Fruit fly (Drosophila melanogaster) whole organism, embryonic: ENCODE results near the gene CG43998.

ENCODE experiments used
- CG11085 ChIP-seq: fragments of 200-800 bp; sonication (Bioruptor generic); IDR thresholded peaks from 2 replicates; pipeline ENCODE4 v1.3.6; 2022; ENCODE audit warnings: missing biosample characterization, missing genetic modification characterization
- CG11456 ChIP-seq: fragments of 200-800 bp; sonication (Bioruptor generic); IDR thresholded peaks from 3 replicates; pipeline ENCODE4 v1.3.6; 2022; ENCODE audit warnings: missing biosample characterization, missing genetic modification characterization
- CG12071 ChIP-seq: fragments of 200-800 bp; sonication (Bioruptor generic); optimal IDR thresholded peaks from 3 replicates; lab custom pipeline; 2018; ENCODE audit warnings: missing biosample characterization, mild to moderate bottlenecking, missing genetic modification characterization
- CG12299 ChIP-seq: fragments of 200-800 bp; sonication (Bioruptor generic); optimal IDR thresholded peaks from 2 replicates; lab custom pipeline; 2018; ENCODE audit warnings: missing biosample characterization, mild to moderate bottlenecking, missing genetic modification characterization
- CG12391 ChIP-seq: fragments of 200-800 bp; sonication (Bioruptor generic); optimal IDR thresholded peaks from 3 replicates; lab custom pipeline; 2018; ENCODE audit warnings: missing biosample characterization, mild to moderate bottlenecking, missing genetic modification characterization, moderate library complexity
- CG14014 ChIP-seq: fragments of 200-800 bp; sonication (Bioruptor generic); IDR thresholded peaks from 2 replicates; pipeline ENCODE4 v1.3.6; 2022; ENCODE audit warnings: missing biosample characterization, missing genetic modification characterization
- CG14710 ChIP-seq: fragments of 200-800 bp; sonication (Bioruptor generic); optimal IDR thresholded peaks from 3 replicates; lab custom pipeline; 2019; ENCODE audit warnings: missing biosample characterization, mild to moderate bottlenecking, missing genetic modification characterization, moderate library complexity
- CG15269 ChIP-seq: fragments of 200-800 bp; sonication (Bioruptor generic); optimal IDR thresholded peaks from 2 replicates; lab custom pipeline; 2018; ENCODE audit warnings: missing biosample characterization, mild to moderate bottlenecking, missing genetic modification characterization, moderate library complexity
- CG17359 ChIP-seq: fragments of 200-800 bp; sonication (Bioruptor generic); optimal IDR thresholded peaks from 3 replicates; lab custom pipeline; 2018; ENCODE audit warnings: missing biosample characterization, mild to moderate bottlenecking, missing genetic modification characterization, moderate library complexity
- CG17361 ChIP-seq: fragments of 200-800 bp; sonication (Bioruptor generic); IDR thresholded peaks from 3 replicates; pipeline ENCODE4 v1.3.6; 2022; ENCODE audit warnings: missing biosample characterization, missing genetic modification characterization
- CG17829 ChIP-seq: fragments of 200-800 bp; optimal IDR thresholded peaks from 2 replicates; lab custom pipeline; 2019; ENCODE audit warnings: missing biosample characterization, mild to moderate bottlenecking, missing genetic modification characterization, moderate library complexity
- CG17912 ChIP-seq: fragments of 200-800 bp; sonication (Bioruptor generic); optimal IDR thresholded peaks from 2 replicates; lab custom pipeline; 2018; ENCODE audit warnings: missing biosample characterization, mild to moderate bottlenecking, missing genetic modification characterization
- CG2120 ChIP-seq: fragments of 200-800 bp; sonication (Bioruptor generic); optimal IDR thresholded peaks from 3 replicates; lab custom pipeline; 2016; ENCODE audit warnings: missing biosample characterization, missing genetic modification characterization
- CG30431 ChIP-seq: fragments of 200-800 bp; sonication (Bioruptor generic); optimal IDR thresholded peaks from 2 replicates; lab custom pipeline; 2017; ENCODE audit warnings: missing biosample characterization, missing genetic modification characterization
- CG34376 ChIP-seq: fragments of 200-800 bp; sonication (Bioruptor generic); optimal IDR thresholded peaks from 2 replicates; lab custom pipeline; 2018; ENCODE audit warnings: missing biosample characterization, mild to moderate bottlenecking, missing genetic modification characterization
- CG43689 ChIP-seq: fragments of 200-800 bp; sonication (Bioruptor generic); IDR thresholded peaks from 2 replicates; pipeline ENCODE4 v1.3.6; 2022; ENCODE audit warnings: missing biosample characterization, missing genetic modification characterization
- CG6791 ChIP-seq: fragments of 200-800 bp; sonication (Bioruptor generic); IDR thresholded peaks from 3 replicates; pipeline ENCODE4 v1.3.6; 2022; ENCODE audit warnings: missing biosample characterization, missing genetic modification characterization; ENCODE audit not compliant: partially characterized antibody
- CG7839 ChIP-seq: fragments of 200-800 bp; sonication (Bioruptor generic); optimal IDR thresholded peaks from 3 replicates; lab custom pipeline; 2018; ENCODE audit warnings: missing biosample characterization, mild to moderate bottlenecking, missing genetic modification characterization, moderate library complexity
- CG8924 ChIP-seq: fragments of 200-800 bp; optimal IDR thresholded peaks from 3 replicates; lab custom pipeline; 2019; ENCODE audit warnings: missing biosample characterization, mild to moderate bottlenecking, missing genetic modification characterization, moderate library complexity
- CG9215 ChIP-seq: fragments of 200-800 bp; sonication (Bioruptor generic); IDR thresholded peaks from 2 replicates; pipeline ENCODE4 v1.3.6; 2022; ENCODE audit warnings: missing biosample characterization, missing genetic modification characterization
- CG9727 ChIP-seq: fragments of 200-800 bp; sonication (Bioruptor generic); optimal IDR thresholded peaks from 3 replicates; lab custom pipeline; 2017; ENCODE audit warnings: missing biosample characterization, mild to moderate bottlenecking, missing genetic modification characterization
- CG9817 ChIP-seq: fragments of 200-800 bp; sonication (Bioruptor generic); optimal IDR thresholded peaks from 2 replicates; lab custom pipeline; 2018; ENCODE audit warnings: missing biosample characterization, mild to moderate bottlenecking, missing genetic modification characterization, moderate library complexity
- Doc3 ChIP-seq: fragments of 200-800 bp; sonication (Bioruptor generic); IDR thresholded peaks from 3 replicates; pipeline ENCODE4 v1.3.6; 2022; ENCODE audit warnings: missing biosample characterization, missing genetic modification characterization; ENCODE audit not compliant: partially characterized antibody
- Ets65A ChIP-seq: fragments of 200-800 bp; sonication (Bioruptor generic); peaks from one replicate; lab custom pipeline; 2016; ENCODE audit warnings: missing biosample characterization, missing genetic modification characterization
- Fer1 ChIP-seq: fragments of 200-800 bp; sonication (Bioruptor generic); optimal IDR thresholded peaks from 2 replicates; lab custom pipeline; 2017; ENCODE audit warnings: missing biosample characterization, mild to moderate bottlenecking, missing genetic modification characterization
- Fer3 ChIP-seq: fragments of 200-800 bp; sonication (Bioruptor generic); optimal IDR thresholded peaks from 2 replicates; lab custom pipeline; 2018; ENCODE audit warnings: missing biosample characterization, mild to moderate bottlenecking, missing genetic modification characterization, moderate library complexity
- GATAe ChIP-seq: fragments of 200-800 bp; sonication (Bioruptor generic); conservative IDR thresholded peaks from 2 replicates; pipeline ENCODE4 v1.3.6; 2022; ENCODE audit warnings: missing biosample characterization, missing genetic modification characterization
- Gsc ChIP-seq: fragments of 200-800 bp; sonication (Bioruptor generic); IDR thresholded peaks from 2 replicates; pipeline ENCODE4 v1.3.6; 2022; ENCODE audit warnings: missing biosample characterization, missing genetic modification characterization
- Hr78 ChIP-seq, 2 experiments: fragments of 200-800 bp in 1 of 2; fragments of >200 bp in 1 of 2; sonication (Bioruptor generic) in 1 of 2; optimal IDR thresholded peaks; 2 replicates each; lab custom pipeline; 2017 to 2019; ENCODE audit warnings: missing biosample characterization in 2 of 2, missing genetic modification characterization in 2 of 2, mild to moderate bottlenecking in 1 of 2, moderate library complexity in 1 of 2
- MBD-R2 ChIP-seq: fragments of 200-800 bp; sonication (Bioruptor generic); IDR thresholded peaks from 2 replicates; pipeline ENCODE4 v1.3.6; 2022; ENCODE audit warnings: missing biosample characterization, missing genetic modification characterization
- Med ChIP-seq: fragments of 200-800 bp; sonication (Bioruptor generic); peaks from one replicate; lab custom pipeline; 2016; ENCODE audit warnings: missing biosample characterization, missing genetic modification characterization, mild to moderate bottlenecking, inconsistent platforms, moderate library complexity
- Myb ChIP-seq: fragments of 200-800 bp; sonication (Bioruptor generic); optimal IDR thresholded peaks from 2 replicates; lab custom pipeline; 2016; ENCODE audit warnings: missing biosample characterization, missing genetic modification characterization
- Pdp1 ChIP-seq, 2 experiments: fragments of 200-800 bp; sonication (Bioruptor generic); optimal IDR thresholded peaks; 3 replicates each; lab custom pipeline; 2016; ENCODE audit warnings: missing biosample characterization in 2 of 2, missing genetic modification characterization in 2 of 2, mild to moderate bottlenecking in 1 of 2, moderate library complexity in 1 of 2
- Taf1 ChIP-seq: fragments of 200-800 bp; sonication (Bioruptor generic); IDR thresholded peaks from 2 replicates; pipeline ENCODE4 v1.3.6; 2022; ENCODE audit warnings: missing biosample characterization, missing genetic modification characterization
- Trl ChIP-seq, 3 experiments: fragments of >200 bp in 2 of 3; fragments of 200-800 bp in 1 of 3; sonication (Bioruptor generic) in 1 of 3; optimal IDR thresholded peaks; 2 replicates in 1 of 3; 3 replicates in 2 of 3; lab custom pipeline; 2016 to 2017; ENCODE audit warnings: missing biosample characterization in 1 of 3, missing genetic modification characterization in 1 of 3
- ac ChIP-seq: fragments of 200-800 bp; sonication (Bioruptor generic); optimal IDR thresholded peaks from 3 replicates; lab custom pipeline; 2017; ENCODE audit warnings: missing biosample characterization, mild to moderate bottlenecking, missing genetic modification characterization
- ash1 ChIP-seq: fragments of 200-800 bp; sonication (Bioruptor generic); optimal IDR thresholded peaks from 2 replicates; lab custom pipeline; 2018; ENCODE audit warnings: missing biosample characterization, mild to moderate bottlenecking, missing genetic modification characterization
- chn ChIP-seq: fragments of 200-800 bp; sonication (Bioruptor generic); optimal IDR thresholded peaks from 2 replicates; lab custom pipeline; 2016; ENCODE audit warnings: missing biosample characterization, missing genetic modification characterization
- crol ChIP-seq: fragments of 200-800 bp; sonication (Bioruptor generic); IDR thresholded peaks from 2 replicates; pipeline ENCODE4 v1.3.6; 2022; ENCODE audit warnings: missing biosample characterization, missing genetic modification characterization
- cwo ChIP-seq: fragments of 200-800 bp; sonication (Bioruptor generic); optimal IDR thresholded peaks from 3 replicates; lab custom pipeline; 2017; ENCODE audit warnings: missing biosample characterization, missing genetic modification characterization, mild to moderate bottlenecking, moderate library complexity, missing genetic modification reagents
- dati ChIP-seq: fragments of 200-800 bp; sonication (Bioruptor generic); IDR thresholded peaks from 2 replicates; pipeline ENCODE4 v1.3.6; 2022; ENCODE audit warnings: missing biosample characterization, missing genetic modification characterization
- dpn ChIP-seq, 2 experiments: fragments of 200-800 bp; sonication (Bioruptor generic); optimal IDR thresholded peaks; 3 replicates each; lab custom pipeline; 2016; ENCODE audit warnings: missing biosample characterization in 2 of 2, missing genetic modification characterization in 2 of 2
- fd96Cb ChIP-seq: fragments of 200-800 bp; sonication (Bioruptor generic); optimal IDR thresholded peaks from 2 replicates; lab custom pipeline; 2018; ENCODE audit warnings: missing biosample characterization, mild to moderate bottlenecking, missing genetic modification characterization, moderate library complexity
- hkb ChIP-seq, 2 experiments: fragments of 200-800 bp in 1 of 2; fragments of >200 bp in 1 of 2; sonication (Bioruptor generic) in 1 of 2; IDR thresholded peaks in 1 of 2; optimal IDR thresholded peaks in 1 of 2; 2 replicates each; pipeline versions ENCODE4 v1.3.6 to Lab custom; 2017 to 2022; ENCODE audit warnings: missing biosample characterization in 1 of 2, missing genetic modification characterization in 1 of 2
- lilli ChIP-seq: fragments of 200-800 bp; sonication (Bioruptor generic); optimal IDR thresholded peaks from 3 replicates; lab custom pipeline; 2016; ENCODE audit warnings: missing biosample characterization, missing genetic modification characterization
- lov ChIP-seq, 2 experiments: fragments of 200-800 bp in 1 of 2; fragments of >200 bp in 1 of 2; sonication (Bioruptor generic) in 1 of 2; IDR thresholded peaks in 1 of 2; optimal IDR thresholded peaks in 1 of 2; 2 replicates in 1 of 2; 3 replicates in 1 of 2; pipeline versions ENCODE4 v1.3.6 to Lab custom; 2017 to 2022; ENCODE audit warnings: missing biosample characterization in 1 of 2, missing genetic modification characterization in 1 of 2
- otp ChIP-seq: fragments of 200-800 bp; sonication (Bioruptor generic); IDR thresholded peaks from 3 replicates; pipeline ENCODE4, ENCODE4 v1.3.6; 2022; ENCODE audit warnings: missing biosample characterization, missing genetic modification characterization
- sima ChIP-seq: fragments of 200-800 bp; sonication (Bioruptor generic); optimal IDR thresholded peaks from 2 replicates; lab custom pipeline; 2016; ENCODE audit warnings: missing biosample characterization, missing genetic modification characterization
- so ChIP-seq: fragments of 200-800 bp; sonication (Bioruptor generic); IDR thresholded peaks from 3 replicates; pipeline ENCODE4 v1.3.6; 2022; ENCODE audit warnings: missing biosample characterization, missing genetic modification characterization

Gene CG43998

DNA sequence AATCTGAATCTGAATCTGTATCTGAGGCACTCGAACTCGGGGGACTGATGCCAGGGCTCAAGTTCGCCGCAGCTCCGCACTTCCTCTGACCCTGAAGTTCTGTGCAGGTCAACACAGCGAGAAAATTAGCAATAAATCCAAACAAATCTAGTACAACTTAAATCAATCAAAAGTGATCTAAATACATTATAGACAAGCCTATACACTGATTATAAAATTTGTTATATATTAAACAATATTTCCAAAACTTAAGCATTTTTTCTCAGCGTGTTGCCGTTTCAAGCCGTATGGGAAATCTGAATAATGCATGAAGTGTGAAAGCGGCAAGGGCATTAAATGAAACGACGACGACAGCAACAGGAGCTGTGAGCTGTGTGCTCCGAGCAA lies 13.8 kb downstream of the CG43998 start (continued):
- TF ChIP-seq Doc3 (no peak), CG43689 (GFP tag; lab: Robert Waterston, UW) (no peak), crol (GFP tag; lab: Robert Waterston, UW) (peak; percentile 34; the same call in 1 of the 2 replicates), otp (GFP tag; lab: Robert Waterston, UW) (0 out of 3 replicates have a peak, but pooled peaks have one; percentile 45), CG9727 (GFP tag; lab: Kevin White, UChicago) (peak; percentile 26), dati (no peak), CG17361 (GFP tag; lab: Robert Waterston, UW) (no peak), fd96Cb (tag; lab: Kevin White, UChicago) (peak; percentile 23), cwo (no peak), CG7839 (tag; lab: Kevin White, UChicago) (peak; percentile 49), so (GFP tag; lab: Robert Waterston, UW) (peak; percentile 60; the same call in 1 of the 3 replicates), ash1 (no peak), CG17829 (tag; lab: Kevin White, UChicago) (peak; percentile 2), chn (GFP tag; lab: Kevin White, UChicago) (no peak), CG17359 (tag; lab: Kevin White, UChicago) (peak; percentile 41), CG14710 (tag; lab: Kevin White, UChicago) (no peak), Ets65A (GFP tag; lab: Kevin White, UChicago) (no peak), CG12391 (tag; lab: Kevin White, UChicago) (peak; percentile 31), MBD-R2 (no peak), ac (GFP tag; lab: Kevin White, UChicago) (no peak), lilli (GFP tag; lab: Kevin White, UChicago) (peak; percentile 19), Gsc (GFP tag; lab: Robert Waterston, UW) (no peak), CG6791 (GFP tag; lab: Robert Waterston, UW) (no peak), CG14014 (GFP tag; lab: Robert Waterston, UW) (peak; percentile 71), CG9817 (no peak), CG30431 (GFP tag; lab: Kevin White, UChicago) (no peak), CG2120 (GFP tag; lab: Kevin White, UChicago) (peak; percentile 50), Myb (GFP tag; lab: Kevin White, UChicago) (no peak), dpn (GFP tag; optimal IDR thresholded peaks at IDR 0.05; lab: Kevin White, UChicago) (peak in 1 of 2 experiments; percentile 34), CG11085 (GFP tag; lab: Robert Waterston, UW) (no peak), Taf1 (GFP tag; lab: Robert Waterston, UW) (0 out of 2 replicates have a peak, but pooled peaks have one; percentile 27), GATAe (no peak), CG34376 (GFP tag; lab: Kevin White, UChicago) (no peak), sima (GFP tag; lab: Kevin White, UChicago) (no peak), CG15269 (tag; lab: Kevin White, UChicago) (peak; percentile 11), Hr78 (GFP tag; optimal IDR thresholded peaks at IDR 0.05; lab: Kevin White, UChicago) (no peak), CG17912 (GFP tag; lab: Kevin White, UChicago) (no peak), CG12299 (no peak), hkb (optimal IDR thresholded peaks at IDR 0.05; lab: Kevin White, UChicago) (no peak), hkb (GFP tag; IDR thresholded peaks at IDR 0.05; lab: Robert Waterston, UW) (peak; percentile 53), CG9215 (no peak), lov (optimal IDR thresholded peaks at IDR 0.05; lab: Kevin White, UChicago) (no peak), lov (GFP tag; IDR thresholded peaks at IDR 0.05; lab: Robert Waterston, UW) (no peak), CG11456 (GFP tag; lab: Robert Waterston, UW) (0 out of 3 replicates have a peak, but pooled peaks have one; percentile 33), CG8924 (tag; lab: Kevin White, UChicago) (peak; percentile 8), Pdp1 (GFP tag; optimal IDR thresholded peaks at IDR 0.05; lab: Kevin White, UChicago) (peak; percentile 13 to 21), Fer3 (tag; lab: Kevin White, UChicago) (peak; percentile 6), Fer1 (peak; percentile 57), CG12071 (GFP tag; lab: Kevin White, UChicago) (no peak), Med (GFP tag; lab: Kevin White, UChicago) (peak; percentile 66), Trl (optimal IDR thresholded peaks at IDR 0.05; lab: Kevin White, UChicago) (no peak), Trl (GFP tag; optimal IDR thresholded peaks at IDR 0.05; lab: Kevin White, UChicago) (peak; percentile 7)
